Fruit fly (Drosophila melanogaster): Measurements from ENCODE around the gene LPCAT.
A peak's percentile ranks its signal among the peaks of the same experiment; 100 is the strongest.

DNA sequence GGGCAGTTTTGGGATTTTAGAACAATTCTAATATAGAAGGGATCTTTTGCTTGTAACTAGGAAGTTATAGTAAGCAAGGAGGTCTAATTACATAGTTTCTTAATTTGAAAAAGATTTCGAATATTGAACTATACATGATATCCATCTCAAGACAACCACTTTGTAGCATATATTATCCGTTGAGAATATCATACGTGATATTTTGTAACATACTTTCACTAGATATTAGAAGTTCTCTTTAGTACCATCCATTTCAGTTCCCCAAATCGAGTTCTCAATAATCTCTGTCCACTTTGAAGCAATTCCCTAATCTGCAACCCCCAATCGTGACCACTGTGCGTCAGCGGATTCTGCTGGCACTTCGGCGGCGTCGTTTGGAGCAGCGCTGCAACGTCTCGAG is 35.7 kb upstream of the LPCAT start:
- no peak for TF ChIP-seq Jra (GFP tag; optimal IDR thresholded peaks at IDR 0.05)
- no peak for TF ChIP-seq usp (GFP tag; optimal IDR thresholded peaks at IDR 0.05)
- TF ChIP-seq br (GFP tag; optimal IDR thresholded peaks at IDR 0.05), result no peak
- TF ChIP-seq h (GFP tag; optimal IDR thresholded peaks at IDR 0.05), result no peak
- no peak for TF ChIP-seq lola (GFP tag; optimal IDR thresholded peaks at IDR 0.05)
- TF ChIP-seq pan (optimal IDR thresholded peaks at IDR 0.05), result no peak
- TF ChIP-seq sv (GFP tag; optimal IDR thresholded peaks at IDR 0.05), result no peak
- peak; percentile 24 for TF ChIP-seq psq (GFP tag; optimal IDR thresholded peaks at IDR 0.05)
- no peak for TF ChIP-seq Hr78 (GFP tag; optimal IDR thresholded peaks at IDR 0.05)
- no peak for TF ChIP-seq woc (GFP tag; optimal IDR thresholded peaks at IDR 0.05)
- TF ChIP-seq Abd-B (GFP tag; optimal IDR thresholded peaks at IDR 0.05), result no peak
- no peak for TF ChIP-seq dmrt93B (GFP tag; optimal IDR thresholded peaks at IDR 0.05)
- TF ChIP-seq OdsH (GFP tag; optimal IDR thresholded peaks at IDR 0.05), result no peak
